Fruit fly (Drosophila melanogaster): ENCODE data around the gene CG43349.

The CG43349 gene

DNA sequence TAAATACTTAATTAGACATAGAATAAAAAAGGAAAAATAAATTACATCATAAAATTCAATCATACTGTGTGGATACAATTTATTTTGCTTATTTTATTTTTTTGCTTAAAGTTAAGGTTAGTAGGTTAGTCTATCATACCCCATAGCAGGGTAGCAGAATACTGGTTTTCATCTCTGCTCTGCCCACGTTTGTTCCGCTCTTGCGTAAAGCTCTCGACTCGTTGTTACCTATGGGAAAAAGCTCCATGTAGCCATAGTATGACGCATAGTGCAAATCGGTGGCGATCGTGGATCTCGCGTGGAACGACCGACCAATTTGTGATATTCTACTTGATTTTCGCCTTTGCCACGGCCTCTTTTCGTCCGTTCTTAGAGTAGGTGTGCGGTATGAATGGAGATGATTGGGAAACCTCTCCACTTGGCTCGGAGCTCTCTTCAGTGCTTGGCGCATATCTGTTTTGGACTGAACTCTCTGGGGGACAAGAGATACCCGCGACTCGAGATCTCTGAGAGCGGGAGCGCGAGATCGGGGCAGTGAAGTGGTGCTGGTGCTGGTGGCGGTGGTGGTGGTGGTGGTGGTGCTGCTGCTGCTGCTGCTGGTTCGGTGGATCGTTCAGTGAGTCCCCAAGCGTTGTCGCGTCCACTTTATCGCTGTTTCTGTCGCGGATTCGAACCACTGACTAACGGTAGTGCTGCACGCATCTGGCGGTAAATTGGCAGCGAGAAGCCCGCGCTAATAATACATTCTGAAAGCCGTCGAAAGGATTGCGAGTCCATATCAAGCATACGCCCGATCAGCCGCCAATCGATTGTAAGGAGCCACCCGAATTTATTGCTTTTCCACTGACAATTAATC lies 14.1 kb upstream of the CG43349 start, which contains the start of gene CG5001 (continued):
- TF ChIP-seq CoRest (tag; optimal IDR thresholded peaks at IDR 0.05) = peak; percentile 89
- peak; percentile 30 for TF ChIP-seq Usf (GFP tag; optimal IDR thresholded peaks at IDR 0.05)
- peak; percentile 70 for TF ChIP-seq zen (tag; optimal IDR thresholded peaks at IDR 0.05)
- no peak for TF ChIP-seq h (optimal IDR thresholded peaks at IDR 0.05)
- no peak for TF ChIP-seq usp (GFP tag; optimal IDR thresholded peaks at IDR 0.05)
- TF ChIP-seq CG13894 (tag; optimal IDR thresholded peaks at IDR 0.05) = peak; percentile 86
- no peak for TF ChIP-seq CG17912 (GFP tag; optimal IDR thresholded peaks at IDR 0.05)
- TF ChIP-seq Ptx1 (GFP tag; IDR thresholded peaks at IDR 0.05) = peak; percentile 91
- no peak for TF ChIP-seq hbn (GFP tag; IDR thresholded peaks at IDR 0.05; ENCODE audit: partially characterized antibody)
- peak in 1 of 2 experiments; percentile 85 for TF ChIP-seq Eip74EF (GFP tag; optimal IDR thresholded peaks at IDR 0.05)
- TF ChIP-seq CG6272 (GFP tag; IDR thresholded peaks at IDR 0.05) = peak; percentile 65
- TF ChIP-seq nmo (GFP tag; optimal IDR thresholded peaks at IDR 0.05) = peak; percentile 87
- no peak for TF ChIP-seq vnd (GFP tag; IDR thresholded peaks at IDR 0.05; ENCODE audit: partially characterized antibody)
- TF ChIP-seq slou (GFP tag; optimal IDR thresholded peaks at IDR 0.05) = peak; percentile 65
- no peak for TF ChIP-seq Sin3A (optimal IDR thresholded peaks at IDR 0.05)
- peak; percentile 77 for TF ChIP-seq Antp (GFP tag; optimal IDR thresholded peaks at IDR 0.05)
- peak; percentile 40 for TF ChIP-seq ftz-f1 (GFP tag; optimal IDR thresholded peaks at IDR 0.05)
- TF ChIP-seq croc (GFP tag; conservative IDR thresholded peaks at IDR 0.05) = peak; percentile 36; the same call in 1 of the 3 replicates
- no peak for TF ChIP-seq tio (GFP tag; optimal IDR thresholded peaks at IDR 0.05)
- TF ChIP-seq sug (tag; optimal IDR thresholded peaks at IDR 0.05) = peak; percentile 85
- peak; percentile 73 for TF ChIP-seq caup (GFP tag; optimal IDR thresholded peaks at IDR 0.05; ENCODE audit: severe bottlenecking)
- TF ChIP-seq CG33213 (GFP tag; optimal IDR thresholded peaks at IDR 0.05) = peak; percentile 60
- peak; percentile 94 for TF ChIP-seq Fer3 (tag; optimal IDR thresholded peaks at IDR 0.05)
- TF ChIP-seq en (GFP tag; optimal IDR thresholded peaks at IDR 0.05) = peak; percentile 58
- TF ChIP-seq pfk (GFP tag; optimal IDR thresholded peaks at IDR 0.05) = no peak
- peak; percentile 75 for TF ChIP-seq ems (GFP tag; optimal IDR thresholded peaks at IDR 0.05)
- peak; percentile 67 for TF ChIP-seq gro (GFP tag; optimal IDR thresholded peaks at IDR 0.05)
- peak; percentile 9 to 92 for TF ChIP-seq bsh (GFP tag; optimal IDR thresholded peaks at IDR 0.05)
- TF ChIP-seq CG12942 (GFP tag; optimal IDR thresholded peaks at IDR 0.05) = peak; percentile 73
- no peak for TF ChIP-seq aop (GFP tag; IDR thresholded peaks at IDR 0.05)
- peak; percentile 92 for TF ChIP-seq Blimp-1 (GFP tag; optimal IDR thresholded peaks at IDR 0.05)
- no peak for TF ChIP-seq disco-r (GFP tag; optimal IDR thresholded peaks at IDR 0.05)
- peak; percentile 88 for TF ChIP-seq gcm (GFP tag; optimal IDR thresholded peaks at IDR 0.05)
- no peak for TF ChIP-seq pita (GFP tag; optimal IDR thresholded peaks at IDR 0.05)
- TF ChIP-seq CG17829 (tag; optimal IDR thresholded peaks at IDR 0.05) = peak; percentile 91
- TF ChIP-seq gcm2 (GFP tag; optimal IDR thresholded peaks at IDR 0.05) = peak; percentile 77
- peak; percentile 24 to 92 for TF ChIP-seq Hr51 (GFP tag; optimal IDR thresholded peaks at IDR 0.05)
- TF ChIP-seq CG4707 (GFP tag; optimal IDR thresholded peaks at IDR 0.05) = peak; percentile 70
- no peak for TF ChIP-seq CG17186 (GFP tag; optimal IDR thresholded peaks at IDR 0.05)
- no peak for TF ChIP-seq D (optimal IDR thresholded peaks at IDR 0.05)
- no peak for TF ChIP-seq D (GFP tag; optimal IDR thresholded peaks at IDR 0.05)
- peak; percentile 83 for TF ChIP-seq CG34376 (GFP tag; optimal IDR thresholded peaks at IDR 0.05)
- TF ChIP-seq lilli (GFP tag; optimal IDR thresholded peaks at IDR 0.05) = peak; percentile 81
- peak in 1 of 2 experiments; percentile 30 for TF ChIP-seq crp (GFP tag; optimal IDR thresholded peaks at IDR 0.05)
- TF ChIP-seq CG14050 (GFP tag; IDR thresholded peaks at IDR 0.05) = peak; percentile 75
- TF ChIP-seq tin (GFP tag; optimal IDR thresholded peaks at IDR 0.05) = peak; percentile 79
- no peak for TF ChIP-seq CG18764 (GFP tag; optimal IDR thresholded peaks at IDR 0.05)
- peak; percentile 66 for TF ChIP-seq CG6254 (GFP tag; optimal IDR thresholded peaks at IDR 0.05)

Data from whole organism, embryonic.